Worm (Caenorhabditis elegans): ENCODE measurements around the gene lpin-1.
A peak's percentile ranks its signal among the peaks of the same experiment; 100 is the strongest.

The lpin-1 gene

ce11 chrV:13657841-13658338, 4.0 kb upstream of the lpin-1 start:
- TF ChIP-seq lin-14 (GFP tag; optimal IDR thresholded peaks at IDR 0.05) (peak; percentile 39), unc-86 (tag; optimal IDR thresholded peaks at IDR 0.05) (no peak), dpl-1 (GFP tag; optimal IDR thresholded peaks at IDR 0.05) (peak in 1 of 3 experiments; percentile 34), rnt-1 (tag; optimal IDR thresholded peaks at IDR 0.05) (peak; percentile 76), blmp-1 (tag; optimal IDR thresholded peaks at IDR 0.05) (peak; percentile 75), snpc-4 (tag; optimal IDR thresholded peaks at IDR 0.05) (no peak), nhr-20 (tag; optimal IDR thresholded peaks at IDR 0.05) (no peak), nhr-76 (tag; optimal IDR thresholded peaks at IDR 0.05) (no peak), ama-1 (optimal IDR thresholded peaks at IDR 0.05) (no peak), irx-1 (tag; optimal IDR thresholded peaks at IDR 0.05) (no peak), snu-23 (GFP tag; optimal IDR thresholded peaks at IDR 0.05) (no peak), fos-1 (tag; optimal IDR thresholded peaks at IDR 0.05) (no peak), nhr-237 (tag; optimal IDR thresholded peaks at IDR 0.05) (no peak), alr-1 (tag; optimal IDR thresholded peaks at IDR 0.05; ENCODE audit: borderline replicate concordance) (no peak), nhr-12 (tag; optimal IDR thresholded peaks at IDR 0.05) (no peak), pax-3 (tag; optimal IDR thresholded peaks at IDR 0.05) (no peak), jun-1 (tag; optimal IDR thresholded peaks at IDR 0.05) (no peak), efl-1 (optimal IDR thresholded peaks at IDR 0.05) (no peak), efl-1 (GFP tag; optimal IDR thresholded peaks at IDR 0.05 in 1 of 2) (peak in 1 of 2 experiments; percentile 93), F16B12.6 (tag; optimal IDR thresholded peaks at IDR 0.05) (no peak), C04F5.9 (tag; optimal IDR thresholded peaks at IDR 0.05) (no peak), egl-13 (tag; optimal IDR thresholded peaks at IDR 0.05) (no peak), unc-30 (tag; optimal IDR thresholded peaks at IDR 0.05) (no peak), nhr-11 (tag; optimal IDR thresholded peaks at IDR 0.05) (no peak), nhr-28 (tag; optimal IDR thresholded peaks at IDR 0.05) (no peak), lsy-2 (tag; optimal IDR thresholded peaks at IDR 0.05) (no peak), elt-2 (tag; optimal IDR thresholded peaks at IDR 0.05) (no peak), ceh-63 (GFP tag; optimal IDR thresholded peaks at IDR 0.05) (no peak)

- peak; percentile 98 for TF ChIP-seq nhr-85 (tag)
- peak in 4 of 6 experiments; percentile 32 to 84 (median 74) for TF ChIP-seq elt-3 (tag; optimal IDR thresholded peaks at IDR 0.05)
- TF ChIP-seq C04F5.9 (tag; optimal IDR thresholded peaks at IDR 0.05) = no peak
- TF ChIP-seq C34B4.2 (tag; optimal IDR thresholded peaks at IDR 0.05) = no peak
- peak; percentile 97 for TF ChIP-seq nhr-20 (tag; optimal IDR thresholded peaks at IDR 0.05)
- no peak for TF ChIP-seq alr-1 (tag; optimal IDR thresholded peaks at IDR 0.05; ENCODE audit: borderline replicate concordance)
- TF ChIP-seq nhr-90 (tag; optimal IDR thresholded peaks at IDR 0.05; ENCODE audit: poor library complexity) = peak; percentile 89
- peak; percentile 77 for TF ChIP-seq tbx-2 (tag; optimal IDR thresholded peaks at IDR 0.05)
- peak; percentile 91 for TF ChIP-seq elt-2 (tag; optimal IDR thresholded peaks at IDR 0.05)
- no peak for TF ChIP-seq nhr-76 (tag; optimal IDR thresholded peaks at IDR 0.05)
- peak; percentile 72 for TF ChIP-seq swsn-7 (tag; optimal IDR thresholded peaks at IDR 0.05)
- peak; percentile 6 for TF ChIP-seq jun-1 (tag; optimal IDR thresholded peaks at IDR 0.05)
- TF ChIP-seq nhr-12 (tag; optimal IDR thresholded peaks at IDR 0.05) = no peak
- TF ChIP-seq aha-1 (tag; optimal IDR thresholded peaks at IDR 0.05) = peak; percentile 42
- TF ChIP-seq irx-1 (tag; optimal IDR thresholded peaks at IDR 0.05) = peak; percentile 40
- TF ChIP-seq dsc-1 (tag; optimal IDR thresholded peaks at IDR 0.05) = peak; percentile 65
- peak; percentile 91 for TF ChIP-seq snu-23 (GFP tag; optimal IDR thresholded peaks at IDR 0.05)
- no peak for TF ChIP-seq ztf-11 (tag; optimal IDR thresholded peaks at IDR 0.05)
- no peak for TF ChIP-seq zag-1 (tag; optimal IDR thresholded peaks at IDR 0.05)
- peak; percentile 27 to 44 for TF ChIP-seq efl-1 (optimal IDR thresholded peaks at IDR 0.05)
- TF ChIP-seq efl-1 (GFP tag; optimal IDR thresholded peaks at IDR 0.05 in 1 of 2) = peak; percentile 18 to 90
- TF ChIP-seq grh-1 (GFP tag; IDR thresholded peaks at IDR 0.05) = peak; percentile 62
- no peak for TF ChIP-seq nhr-237 (tag; optimal IDR thresholded peaks at IDR 0.05)
- TF ChIP-seq lin-14 (GFP tag; optimal IDR thresholded peaks at IDR 0.05) = peak; percentile 98
- peak; percentile 79 for TF ChIP-seq lin-13 (GFP tag; optimal IDR thresholded peaks at IDR 0.05)
- peak; percentile 64 to 74 for TF ChIP-seq lsy-2 (tag; optimal IDR thresholded peaks at IDR 0.05)
- peak; percentile 14 for TF ChIP-seq pax-3 (tag; optimal IDR thresholded peaks at IDR 0.05)
- peak; percentile 51 for TF ChIP-seq fkh-4 (tag; optimal IDR thresholded peaks at IDR 0.05; ENCODE audit: borderline replicate concordance)
- no peak for TF ChIP-seq isw-1 (GFP tag; IDR thresholded peaks at IDR 0.05)
- TF ChIP-seq ceh-90 (tag; optimal IDR thresholded peaks at IDR 0.05) = no peak
- peak; percentile 90 for TF ChIP-seq unc-130 (tag; optimal IDR thresholded peaks at IDR 0.05)
- TF ChIP-seq mdl-1 (tag; optimal IDR thresholded peaks at IDR 0.05) = peak; percentile 18 to 99
- no peak for TF ChIP-seq egl-13 (tag; optimal IDR thresholded peaks at IDR 0.05)
- peak; percentile 10 for TF ChIP-seq fos-1 (tag; optimal IDR thresholded peaks at IDR 0.05)
- peak; percentile 57 to 83 for TF ChIP-seq lin-35 (GFP tag; optimal IDR thresholded peaks at IDR 0.05)
- peak; percentile 39 for TF ChIP-seq hpl-2 (GFP tag; optimal IDR thresholded peaks at IDR 0.05)
- TF ChIP-seq nhr-28 (tag; optimal IDR thresholded peaks at IDR 0.05) = no peak
- TF ChIP-seq nhr-47 (tag; optimal IDR thresholded peaks at IDR 0.05) = peak; percentile 76
- peak; percentile 97 for TF ChIP-seq nhr-71 (tag; optimal IDR thresholded peaks at IDR 0.05)
- TF ChIP-seq dpl-1 (GFP tag; optimal IDR thresholded peaks at IDR 0.05) = peak; percentile 40 to 75 (median 43)
Observed at ce11 chrV:13657291-13657690, 3.4 kb upstream of the lpin-1 start.
